Worm (Caenorhabditis elegans) whole organism, midembryonic: ENCODE data around the gene F08F8.7.
A peak's percentile ranks its signal among the peaks of the same experiment; 100 is the strongest.

Source experiments
- T22C8.4 ChIP-seq: fragments of 200-800 bp; sonication (Bioruptor generic); IDR thresholded peaks from 2 replicates; pipeline ENCODE4 v1.3.6; 2022; ENCODE audit warnings: missing genetic modification characterization, missing compliant biosample characterization
- cog-1 ChIP-seq: sonication (generic microtip); optimal IDR thresholded peaks from 2 replicates; lab custom pipeline; 2016; ENCODE audit warnings: missing genetic modification characterization, missing compliant biosample characterization
- flt-1 ChIP-seq: fragments of 200-800 bp; sonication (Bioruptor generic); IDR thresholded peaks from 2 replicates; pipeline ENCODE4 v1.3.6; 2022; ENCODE audit warnings: missing genetic modification characterization, missing compliant biosample characterization
- klf-2 ChIP-seq: fragments of 200-800 bp; sonication (Bioruptor generic); conservative IDR thresholded peaks from 2 replicates; pipeline ENCODE4 v1.3.6; 2022; ENCODE audit warnings: missing genetic modification reagents, missing genetic modification characterization, missing compliant biosample characterization
- med-1 ChIP-seq: sonication (generic microtip); optimal IDR thresholded peaks from 2 replicates; lab custom pipeline; 2017; ENCODE audit warnings: missing genetic modification characterization, mild to moderate bottlenecking, missing compliant biosample characterization, antibody characterized with exemption, missing genetic modification reagents; ENCODE audit not compliant: insufficient read depth
- ref-1 ChIP-seq: fragments of 200-800 bp; sonication (Bioruptor generic); conservative IDR thresholded peaks from 2 replicates; pipeline ENCODE4 v1.3.6; 2022; ENCODE audit warnings: missing genetic modification reagents, missing genetic modification characterization, missing compliant biosample characterization
- tab-1 ChIP-seq: fragments of 200-800 bp; sonication (Bioruptor generic); IDR thresholded peaks from 2 replicates; pipeline ENCODE4 v1.3.6; 2022; ENCODE audit warnings: missing genetic modification characterization, missing compliant biosample characterization
- ztf-23 ChIP-seq: fragments of 200-800 bp; sonication (Bioruptor generic); IDR thresholded peaks from 2 replicates; pipeline ENCODE4 v1.3.6; 2022; ENCODE audit warnings: missing genetic modification reagents, missing genetic modification characterization, missing compliant biosample characterization
- ztf-29 ChIP-seq: fragments of 200-800 bp; sonication (Bioruptor generic); IDR thresholded peaks from 2 replicates; pipeline ENCODE4 v1.3.6; 2022; ENCODE audit warnings: missing genetic modification reagents, missing genetic modification characterization, missing compliant biosample characterization

F08F8.7 gene

ce11 chrIII:7376143-7376802 is 29.3 kb upstream of the F08F8.7 start:
- TF ChIP-seq tab-1 (GFP tag; lab: Robert Waterston, UW) (no peak), ref-1 (no peak), klf-2 (no peak), flt-1 (GFP tag; lab: Robert Waterston, UW) (0 out of 2 replicates have a peak, but pooled peaks have one; percentile 25)

DNA sequence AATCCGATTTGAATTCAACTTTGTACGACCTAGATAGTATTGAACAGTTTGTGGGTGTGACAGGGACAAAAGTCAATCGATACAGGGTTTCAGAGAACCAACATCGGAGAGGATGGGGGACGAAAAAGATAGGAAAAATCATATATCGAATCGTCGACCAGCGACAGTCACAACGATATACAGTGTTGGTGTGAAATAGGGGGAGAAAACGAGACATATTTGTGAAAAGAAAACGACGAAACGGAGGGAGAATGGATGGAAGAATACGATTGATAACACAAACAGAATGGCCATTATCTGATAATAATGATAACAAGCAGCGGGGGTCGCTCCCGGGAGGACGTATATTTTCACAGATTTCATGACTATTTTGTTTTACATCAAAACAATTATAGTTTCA is 28.5 kb upstream of the F08F8.7 start:
- TF ChIP-seq tab-1 (GFP tag; lab: Robert Waterston, UW) (no peak), flt-1 (GFP tag; lab: Robert Waterston, UW) (no peak), ztf-29 (no peak), ztf-23 (GFP tag; lab: Robert Waterston, UW) (no peak), T22C8.4 (GFP tag; lab: Robert Waterston, UW) (no peak), med-1 (no peak), cog-1 (tag; lab: Kevin White, UChicago) (no peak), klf-2 (no peak), ref-1 (no peak)

DNA sequence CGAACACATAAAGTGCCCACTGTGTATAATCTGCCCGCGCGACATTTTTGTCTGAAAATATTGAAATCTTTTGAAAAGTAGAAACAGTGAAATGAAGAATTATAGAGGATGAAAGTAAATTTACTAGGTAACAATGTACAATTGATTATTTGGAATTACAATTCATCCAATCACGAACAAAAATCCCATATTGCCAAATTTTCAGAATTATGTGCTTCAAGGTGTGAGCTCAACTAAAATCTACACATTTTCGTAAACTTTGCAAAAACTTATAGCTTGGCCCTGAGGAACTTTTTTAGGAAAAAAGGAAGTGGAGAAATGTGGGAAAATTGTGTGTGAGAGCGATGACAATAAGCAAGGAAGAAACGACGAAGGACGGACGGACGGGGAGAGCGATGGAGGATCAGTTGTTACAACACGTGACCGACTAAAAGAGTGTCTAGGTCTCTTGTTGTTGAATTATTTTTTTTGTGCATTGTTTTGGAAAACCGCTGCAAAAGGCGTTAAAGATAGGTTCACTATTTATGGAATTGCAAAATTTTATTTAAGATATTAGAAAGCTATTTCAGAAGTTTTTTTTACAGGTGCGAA is 27.8 kb upstream of the F08F8.7 start, which contains the start of gene mml-1:
Gene mml-1, minus strand, starts transcription at position 51 of the 591 bp plus-strand sequence.
- TF ChIP-seq ref-1: no peak
- no peak for TF ChIP-seq T22C8.4 (GFP tag; lab: Robert Waterston, UW)
- TF ChIP-seq klf-2: no peak
- TF ChIP-seq cog-1 (tag; lab: Kevin White, UChicago): no peak
- no peak for TF ChIP-seq ztf-23 (GFP tag; lab: Robert Waterston, UW)
- TF ChIP-seq med-1: no peak
- no peak for TF ChIP-seq ztf-29

- no peak for TF ChIP-seq flt-1 (GFP tag; lab: Robert Waterston, UW)
- TF ChIP-seq med-1: no peak
- no peak for TF ChIP-seq ref-1
- TF ChIP-seq tab-1 (GFP tag; lab: Robert Waterston, UW): no peak
- TF ChIP-seq T22C8.4 (GFP tag; lab: Robert Waterston, UW): no peak
- TF ChIP-seq cog-1 (tag; lab: Kevin White, UChicago): no peak
These were observed 27.0 kb upstream of the F08F8.7 start for ce11 chrIII:7373802-7374435.

DNA sequence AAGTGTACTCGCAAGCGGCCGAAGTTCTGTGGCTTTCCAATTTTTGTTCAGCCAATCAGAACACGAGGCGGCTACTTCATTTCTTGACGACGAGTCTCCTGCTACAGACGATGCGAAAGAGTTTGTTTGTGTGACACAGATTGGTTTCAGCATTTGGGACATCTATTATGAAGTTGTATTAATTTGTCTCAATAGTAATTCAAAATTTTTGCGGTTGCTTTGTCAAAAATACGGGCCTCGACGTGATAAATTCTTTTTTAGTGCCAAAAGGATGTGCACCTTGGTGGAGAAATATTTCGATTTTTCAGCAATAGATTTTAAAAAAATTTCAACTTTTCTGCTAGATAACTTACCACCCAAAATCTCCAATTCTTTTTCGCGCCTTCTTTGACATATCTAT is 23.6 kb upstream of the F08F8.7 start:
- TF ChIP-seq ztf-29 (no peak), ztf-23 (GFP tag; lab: Robert Waterston, UW) (no peak), flt-1 (GFP tag; lab: Robert Waterston, UW) (no peak), klf-2 (no peak), tab-1 (GFP tag; lab: Robert Waterston, UW) (no peak), cog-1 (tag; lab: Kevin White, UChicago) (no peak), ref-1 (no peak), T22C8.4 (GFP tag; lab: Robert Waterston, UW) (no peak), med-1 (no peak)

DNA sequence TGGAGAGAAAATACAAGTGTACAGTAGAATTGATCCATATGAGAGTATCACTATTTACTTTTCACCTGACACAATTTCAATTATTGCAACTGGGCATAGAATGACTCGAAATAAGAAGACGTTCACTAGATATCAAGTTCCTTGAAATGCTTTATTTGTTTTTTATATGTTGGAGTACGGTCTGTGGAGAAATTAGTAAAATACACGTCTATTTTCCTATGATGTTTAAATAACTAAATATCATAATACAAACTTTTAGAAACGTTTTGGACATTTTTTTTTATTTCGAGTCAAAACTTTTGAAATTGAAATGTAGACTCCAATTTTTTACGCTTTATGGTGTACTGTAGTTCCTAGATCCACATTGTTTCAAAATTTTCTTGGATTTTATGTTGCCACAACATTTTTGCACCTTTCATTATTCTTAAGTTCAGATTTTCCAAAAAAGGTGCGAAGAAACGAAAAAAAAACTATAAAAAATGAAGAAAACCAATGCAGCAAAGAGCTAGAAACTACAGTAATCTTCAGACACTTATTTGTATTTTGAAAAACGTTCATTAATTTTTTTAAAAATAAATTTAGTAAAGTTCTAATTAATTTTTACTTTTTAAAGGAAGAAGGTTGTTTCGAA is 22.6 kb upstream of the F08F8.7 start:
- TF ChIP-seq ztf-23 (GFP tag; lab: Robert Waterston, UW): no peak
- no peak for TF ChIP-seq ztf-29
- TF ChIP-seq T22C8.4 (GFP tag; lab: Robert Waterston, UW): no peak
- no peak for TF ChIP-seq med-1
- TF ChIP-seq cog-1 (tag; lab: Kevin White, UChicago): no peak
- no peak for TF ChIP-seq tab-1 (GFP tag; lab: Robert Waterston, UW)
- no peak for TF ChIP-seq klf-2
- TF ChIP-seq flt-1 (GFP tag; lab: Robert Waterston, UW): no peak
- TF ChIP-seq ref-1: no peak

ce11 chrIII:7367012-7367760 is 20.2 kb upstream of the F08F8.7 start, which contains the start of the genes T20B12.5 and T20B12.4:
Gene T20B12.5, minus strand, starts transcription at chrIII:7367112.
Gene T20B12.4, plus strand, starts transcription at chrIII:7367710.
- no peak for TF ChIP-seq cog-1 (tag; lab: Kevin White, UChicago)
- no peak for TF ChIP-seq tab-1 (GFP tag; lab: Robert Waterston, UW)
- no peak for TF ChIP-seq T22C8.4 (GFP tag; lab: Robert Waterston, UW)
- TF ChIP-seq klf-2: no peak
- no peak for TF ChIP-seq med-1
- TF ChIP-seq flt-1 (GFP tag; lab: Robert Waterston, UW): no peak
- no peak for TF ChIP-seq ref-1
- no peak for TF ChIP-seq ztf-23 (GFP tag; lab: Robert Waterston, UW)
- TF ChIP-seq ztf-29: no peak

DNA sequence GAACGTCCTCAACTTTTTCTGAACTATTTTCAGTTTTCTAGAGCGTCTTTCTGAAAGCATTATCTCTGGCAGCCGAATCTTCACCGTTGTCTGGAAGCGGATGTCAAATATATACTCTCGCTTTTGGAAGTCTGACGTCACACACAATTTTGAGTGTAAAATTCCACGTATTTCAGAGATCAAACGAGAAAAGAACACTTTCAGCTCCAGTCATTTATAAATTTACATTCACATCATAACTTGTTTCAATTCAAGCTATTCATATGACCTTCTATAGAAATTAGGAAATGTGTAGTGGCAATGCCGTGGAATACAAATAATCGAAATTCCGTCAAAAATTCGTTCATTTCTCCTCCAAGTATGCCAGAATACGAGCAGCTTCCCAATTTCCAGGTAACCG is 18.7 kb upstream of the F08F8.7 start, which contains the start of gene F08F8.11:
Gene F08F8.11, plus strand, starts transcription at position 301 of the 400 bp plus-strand sequence.
- no peak for TF ChIP-seq klf-2
- no peak for TF ChIP-seq ztf-29
- no peak for TF ChIP-seq ref-1
- TF ChIP-seq ztf-23 (GFP tag; lab: Robert Waterston, UW): no peak
- TF ChIP-seq tab-1 (GFP tag; lab: Robert Waterston, UW): no peak
- no peak for TF ChIP-seq med-1
- TF ChIP-seq cog-1 (tag; lab: Kevin White, UChicago): no peak
- TF ChIP-seq T22C8.4 (GFP tag; lab: Robert Waterston, UW): no peak
- TF ChIP-seq flt-1 (GFP tag; lab: Robert Waterston, UW): no peak

- TF ChIP-seq ztf-23 (GFP tag; lab: Robert Waterston, UW) (0 out of 2 replicates have a peak, but pooled peaks have one; percentile 27), cog-1 (tag; lab: Kevin White, UChicago) (no peak)
These were observed 12.1 kb upstream of the F08F8.7 start, which contains the start of the genes eco-1 and hmgr-1 for ce11 chrIII:7359037-7359548. Gene eco-1, minus strand, starts transcription at chrIII:7359095. Gene hmgr-1, plus strand, starts transcription at chrIII:7359498.
